Fruit fly (Drosophila melanogaster) whole organism, embryonic: ENCODE measurements around the gene dgt6.

Experiments
- Antp ChIP-seq: fragments of 200-800 bp; sonication (Bioruptor generic); optimal IDR thresholded peaks from 3 replicates; lab custom pipeline; 2016; ENCODE audit warnings: missing biosample characterization, missing genetic modification characterization
- Asciz ChIP-seq: fragments of 200-800 bp; sonication (Bioruptor generic); optimal IDR thresholded peaks from 2 replicates; lab custom pipeline; 2017; ENCODE audit warnings: missing biosample characterization, mild to moderate bottlenecking, missing genetic modification characterization, missing genetic modification reagents
- Atf-2 ChIP-seq: fragments of 200-800 bp; sonication (Bioruptor generic); optimal IDR thresholded peaks from 2 replicates; lab custom pipeline; 2016; ENCODE audit warnings: missing biosample characterization, missing genetic modification characterization
- CG10274 ChIP-seq: fragments of 200-800 bp; sonication (Bioruptor generic); optimal IDR thresholded peaks from 3 replicates; lab custom pipeline; 2017; ENCODE audit warnings: missing biosample characterization, mild to moderate bottlenecking, missing genetic modification characterization
- CG11093 ChIP-seq: fragments of 200-800 bp; sonication (Bioruptor generic); IDR thresholded peaks from 3 replicates; pipeline ENCODE4 v1.3.6; 2022; ENCODE audit warnings: missing biosample characterization, missing genetic modification characterization
- CG11723 ChIP-seq: fragments of 200-800 bp; sonication (Bioruptor generic); optimal IDR thresholded peaks from 2 replicates; lab custom pipeline; 2017; ENCODE audit warnings: missing biosample characterization, mild to moderate bottlenecking, missing genetic modification characterization
- CG1233 ChIP-seq: fragments of 200-800 bp; sonication (Bioruptor generic); optimal IDR thresholded peaks from 4 replicates; lab custom pipeline; 2018; ENCODE audit warnings: missing biosample characterization, mild to moderate bottlenecking, missing genetic modification characterization
- CG13624 ChIP-seq: fragments of 200-800 bp; sonication (Bioruptor generic); optimal IDR thresholded peaks from 2 replicates; lab custom pipeline; 2016; ENCODE audit warnings: missing biosample characterization, missing genetic modification characterization
- CG14050 ChIP-seq: fragments of 200-800 bp; sonication (Bioruptor generic); IDR thresholded peaks from 3 replicates; pipeline ENCODE4 v1.3.6; 2022; ENCODE audit warnings: missing biosample characterization, missing genetic modification characterization
- CG14965 ChIP-seq: fragments of 200-800 bp; sonication (Bioruptor generic); optimal IDR thresholded peaks from 2 replicates; lab custom pipeline; 2016; ENCODE audit warnings: missing biosample characterization, missing genetic modification characterization, borderline replicate concordance
- CG17359 ChIP-seq: fragments of 200-800 bp; sonication (Bioruptor generic); optimal IDR thresholded peaks from 3 replicates; lab custom pipeline; 2018; ENCODE audit warnings: missing biosample characterization, mild to moderate bottlenecking, missing genetic modification characterization, moderate library complexity
- CG17829 ChIP-seq: fragments of 200-800 bp; optimal IDR thresholded peaks from 2 replicates; lab custom pipeline; 2019; ENCODE audit warnings: missing biosample characterization, mild to moderate bottlenecking, missing genetic modification characterization, moderate library complexity
- CG18011 ChIP-seq: fragments of 200-800 bp; sonication (Bioruptor generic); optimal IDR thresholded peaks from 2 replicates; lab custom pipeline; 2017; ENCODE audit warnings: missing biosample characterization, missing genetic modification characterization, mild to moderate bottlenecking, moderate library complexity, missing genotype
- CG18476 ChIP-seq: fragments of 200-800 bp; sonication (Bioruptor generic); optimal IDR thresholded peaks from 2 replicates; lab custom pipeline; 2016; ENCODE audit warnings: missing biosample characterization, mild to moderate bottlenecking, missing genetic modification characterization
- CG2116 ChIP-seq: fragments of 200-800 bp; sonication (Bioruptor generic); optimal IDR thresholded peaks from 3 replicates; lab custom pipeline; 2018; ENCODE audit warnings: missing biosample characterization, mild to moderate bottlenecking, missing genetic modification characterization
- CG3407 ChIP-seq: fragments of 200-800 bp; sonication (Bioruptor generic); optimal IDR thresholded peaks from 2 replicates; lab custom pipeline; 2018; ENCODE audit warnings: missing biosample characterization, mild to moderate bottlenecking, missing genetic modification characterization
- CG4282 ChIP-seq: fragments of 200-800 bp; sonication (Bioruptor generic); optimal IDR thresholded peaks from 2 replicates; lab custom pipeline; 2016; ENCODE audit warnings: missing biosample characterization, missing genetic modification characterization
- CG4707 ChIP-seq: fragments of 200-800 bp; sonication (Bioruptor generic); optimal IDR thresholded peaks from 2 replicates; lab custom pipeline; 2018; ENCODE audit warnings: missing biosample characterization, mild to moderate bottlenecking, missing genetic modification characterization, moderate library complexity
- CG4854 ChIP-seq: fragments of 200-800 bp; sonication (Bioruptor generic); optimal IDR thresholded peaks from 2 replicates; lab custom pipeline; 2016; ENCODE audit warnings: missing biosample characterization, missing genetic modification characterization, inconsistent platforms
- CG5180 ChIP-seq: fragments of 200-800 bp; sonication (Bioruptor generic); optimal IDR thresholded peaks from 3 replicates; lab custom pipeline; 2017; ENCODE audit warnings: missing biosample characterization, missing genetic modification characterization, mild to moderate bottlenecking, moderate library complexity, missing genetic modification reagents
- CG6654 ChIP-seq: fragments of 200-800 bp; sonication (Bioruptor generic); optimal IDR thresholded peaks from 2 replicates; lab custom pipeline; 2017; ENCODE audit warnings: missing biosample characterization, mild to moderate bottlenecking, missing genetic modification characterization
- CG6683 ChIP-seq: fragments of 200-800 bp; sonication (Bioruptor generic); optimal IDR thresholded peaks from 2 replicates; lab custom pipeline; 2017; ENCODE audit warnings: missing biosample characterization, mild to moderate bottlenecking, missing genetic modification characterization, missing genetic modification reagents
- CG6791 ChIP-seq: fragments of 200-800 bp; sonication (Bioruptor generic); IDR thresholded peaks from 3 replicates; pipeline ENCODE4 v1.3.6; 2022; ENCODE audit warnings: missing biosample characterization, missing genetic modification characterization; ENCODE audit not compliant: partially characterized antibody
- CG8290 ChIP-seq, 3 experiments: fragments of 200-800 bp; sonication (Bioruptor generic); optimal IDR thresholded peaks; 2 replicates each; lab custom pipeline; 2016 to 2019; ENCODE audit warnings: missing biosample characterization in 3 of 3, missing genetic modification characterization in 3 of 3, mild to moderate bottlenecking in 2 of 3, moderate library complexity in 1 of 3
- CG8765 ChIP-seq: fragments of 200-800 bp; sonication (Bioruptor generic); IDR thresholded peaks from 2 replicates; pipeline ENCODE4 v1.3.6; 2022; ENCODE audit warnings: missing biosample characterization, missing genetic modification characterization
- CG9609 ChIP-seq: fragments of 200-800 bp; sonication (Bioruptor generic); optimal IDR thresholded peaks from 3 replicates; lab custom pipeline; 2016; ENCODE audit warnings: missing biosample characterization, missing genetic modification characterization
- CHES-1-like ChIP-seq: fragments of 200-800 bp; sonication (Bioruptor generic); optimal IDR thresholded peaks from 2 replicates; lab custom pipeline; 2016; ENCODE audit warnings: missing biosample characterization, missing genetic modification characterization
- Camta ChIP-seq: fragments of 200-800 bp; sonication (Bioruptor generic); optimal IDR thresholded peaks from 2 replicates; lab custom pipeline; 2016; ENCODE audit warnings: missing biosample characterization, missing genetic modification characterization
- Deaf1 ChIP-seq: fragments of 200-800 bp; optimal IDR thresholded peaks from 3 replicates; lab custom pipeline; 2019; ENCODE audit warnings: missing biosample characterization, mild to moderate bottlenecking, missing genetic modification characterization, moderate library complexity
- ERR ChIP-seq: fragments of 200-800 bp; sonication (Bioruptor generic); optimal IDR thresholded peaks from 2 replicates; lab custom pipeline; 2016; ENCODE audit warnings: missing biosample characterization, missing genetic modification characterization
- GATAe ChIP-seq: fragments of 200-800 bp; sonication (Bioruptor generic); conservative IDR thresholded peaks from 2 replicates; pipeline ENCODE4 v1.3.6; 2022; ENCODE audit warnings: missing biosample characterization, missing genetic modification characterization
- Hr51 ChIP-seq, 2 experiments: fragments of 200-800 bp; sonication (Bioruptor generic); optimal IDR thresholded peaks; 2 replicates in 1 of 2; 3 replicates in 1 of 2; lab custom pipeline; 2016 to 2018; ENCODE audit warnings: missing biosample characterization in 2 of 2, missing genetic modification characterization in 2 of 2, mild to moderate bottlenecking in 1 of 2, moderate library complexity in 1 of 2
- MTF-1 ChIP-seq: fragments of 200-800 bp; sonication (Bioruptor generic); optimal IDR thresholded peaks from 2 replicates; lab custom pipeline; 2018; ENCODE audit warnings: missing biosample characterization, mild to moderate bottlenecking, missing genetic modification characterization, borderline replicate concordance
- Neu2 ChIP-seq: fragments of 200-800 bp; sonication (Bioruptor generic); optimal IDR thresholded peaks from 3 replicates; lab custom pipeline; 2016; ENCODE audit warnings: missing biosample characterization, missing genetic modification characterization, borderline replicate concordance
- Ssrp ChIP-seq: fragments of 200-800 bp; sonication (Bioruptor generic); optimal IDR thresholded peaks from 2 replicates; lab custom pipeline; 2018; ENCODE audit warnings: missing biosample characterization, mild to moderate bottlenecking, missing genetic modification characterization, moderate library complexity
- TFAM ChIP-seq: fragments of 200-800 bp; sonication (Bioruptor generic); optimal IDR thresholded peaks from 2 replicates; lab custom pipeline; 2017; ENCODE audit warnings: missing biosample characterization, missing genetic modification characterization, inconsistent platforms
- Tbp ChIP-seq: fragments of >200 bp; optimal IDR thresholded peaks from 2 replicates; lab custom pipeline; 2018; ENCODE audit warnings: missing biosample characterization, missing genetic modification characterization
- ato ChIP-seq: fragments of 200-800 bp; sonication (Bioruptor generic); IDR thresholded peaks from 2 replicates; pipeline ENCODE4 v1.3.6; 2022; ENCODE audit warnings: missing biosample characterization, missing genetic modification characterization; ENCODE audit not compliant: partially characterized antibody
- cg ChIP-seq: fragments of 200-800 bp; sonication (Bioruptor generic); optimal IDR thresholded peaks from 3 replicates; lab custom pipeline; 2019; ENCODE audit warnings: missing biosample characterization, mild to moderate bottlenecking, missing genetic modification characterization, moderate library complexity
- crol ChIP-seq: fragments of 200-800 bp; sonication (Bioruptor generic); IDR thresholded peaks from 2 replicates; pipeline ENCODE4 v1.3.6; 2022; ENCODE audit warnings: missing biosample characterization, missing genetic modification characterization
- dimm ChIP-seq: fragments of 200-800 bp; sonication (Bioruptor generic); IDR thresholded peaks from 2 replicates; pipeline ENCODE4 v1.3.6; 2022; ENCODE audit warnings: missing biosample characterization, missing genetic modification characterization
- ind ChIP-seq: fragments of 200-800 bp; sonication (Bioruptor generic); optimal IDR thresholded peaks from 3 replicates; lab custom pipeline; 2016; ENCODE audit warnings: missing biosample characterization, missing genetic modification characterization
- inv ChIP-seq: fragments of 200-800 bp; sonication (Bioruptor generic); IDR thresholded peaks from 2 replicates; pipeline ENCODE4 v1.3.6; 2022; ENCODE audit warnings: missing biosample characterization, missing genetic modification characterization; ENCODE audit not compliant: partially characterized antibody
- kay ChIP-seq: fragments of 200-800 bp; sonication (Bioruptor generic); optimal IDR thresholded peaks from 2 replicates; lab custom pipeline; 2016; ENCODE audit warnings: missing biosample characterization, missing genetic modification characterization
- mirr ChIP-seq: fragments of 200-800 bp; sonication (Bioruptor generic); optimal IDR thresholded peaks from 3 replicates; lab custom pipeline; 2018; ENCODE audit warnings: missing biosample characterization, mild to moderate bottlenecking, missing genetic modification characterization
- pum ChIP-seq: fragments of 200-800 bp; sonication (Bioruptor generic); optimal IDR thresholded peaks from 2 replicates; lab custom pipeline; 2016; ENCODE audit warnings: missing biosample characterization, missing genetic modification characterization
- wdn ChIP-seq: fragments of 200-800 bp; sonication (Bioruptor generic); IDR thresholded peaks from 2 replicates; pipeline ENCODE4 v1.3.6; 2022; ENCODE audit warnings: missing biosample characterization, missing genetic modification characterization
- zfh2 ChIP-seq: fragments of 200-800 bp; sonication (Bioruptor generic); optimal IDR thresholded peaks from 2 replicates; lab custom pipeline; 2016; ENCODE audit warnings: missing biosample characterization, missing genetic modification characterization

The dgt6 gene

DNA sequence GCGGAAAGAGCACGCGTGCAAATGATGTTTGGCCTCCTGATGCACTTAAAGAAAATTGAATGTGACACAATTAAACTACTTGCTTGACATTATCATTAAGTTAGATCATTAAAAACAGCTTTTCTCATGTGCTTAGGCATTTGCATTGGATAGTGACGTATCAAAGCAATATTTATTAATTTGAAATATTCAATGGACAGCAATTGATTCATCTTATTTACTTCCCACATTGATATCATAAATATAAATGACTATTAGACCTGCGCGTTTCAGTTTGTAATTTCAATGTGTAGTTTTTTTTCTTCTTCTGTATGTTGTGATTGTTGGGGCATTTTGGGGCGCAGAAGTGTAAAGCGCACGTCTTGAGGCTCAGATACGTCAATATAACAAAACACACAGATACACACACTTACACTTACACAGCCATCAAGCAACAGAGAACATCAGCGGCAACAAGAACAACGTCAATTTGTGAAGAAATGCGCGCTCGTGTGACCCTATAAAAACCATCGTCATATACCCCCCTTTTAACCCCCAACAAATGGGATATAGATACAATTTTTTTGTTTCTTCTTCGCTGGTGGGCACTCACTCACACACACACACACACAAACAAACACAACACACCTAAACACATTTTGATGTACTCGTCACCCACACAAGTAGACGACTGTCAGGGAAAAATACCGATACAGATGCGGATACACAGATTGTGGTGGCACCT is 41.7 kb downstream of the dgt6 start (continued):
- peak; percentile 47 for TF ChIP-seq Camta (GFP tag; lab: Kevin White, UChicago)
- TF ChIP-seq Asciz (GFP tag; lab: Kevin White, UChicago): peak; percentile 79
- TF ChIP-seq CG14050 (GFP tag; lab: Robert Waterston, UW): 0 out of 3 replicates have a peak, but pooled peaks have one; percentile 15
- TF ChIP-seq CG6654 (GFP tag; lab: Kevin White, UChicago): peak; percentile 49
- TF ChIP-seq CG9609 (GFP tag; lab: Kevin White, UChicago): no peak
- no peak for TF ChIP-seq kay
- TF ChIP-seq CG2116 (GFP tag; lab: Kevin White, UChicago): no peak
- TF ChIP-seq CG10274 (GFP tag; lab: Kevin White, UChicago): peak; percentile 33
- TF ChIP-seq CG4282 (GFP tag; lab: Kevin White, UChicago): no peak
- TF ChIP-seq Tbp (GFP tag; lab: Kevin White, UChicago): no peak
- TF ChIP-seq pum (GFP tag; lab: Kevin White, UChicago): peak; percentile 35
- peak; percentile 31 for TF ChIP-seq CG13624 (GFP tag; lab: Kevin White, UChicago)
- TF ChIP-seq CHES-1-like (GFP tag; lab: Kevin White, UChicago): peak; percentile 39
- peak; percentile 5 for TF ChIP-seq MTF-1 (GFP tag; lab: Kevin White, UChicago)
- no peak for TF ChIP-seq ato (GFP tag; lab: Robert Waterston, UW)
- TF ChIP-seq Ssrp (tag; lab: Kevin White, UChicago): peak; percentile 72
- TF ChIP-seq Neu2: no peak
- TF ChIP-seq CG6791 (GFP tag; lab: Robert Waterston, UW): no peak
- TF ChIP-seq crol: peak; percentile 60
- TF ChIP-seq CG18011 (GFP tag; lab: Kevin White, UChicago): peak; percentile 37
- peak; percentile 60 for TF ChIP-seq Atf-2 (GFP tag; lab: Kevin White, UChicago)
- peak; percentile 5 for TF ChIP-seq zfh2 (GFP tag; lab: Kevin White, UChicago)
- TF ChIP-seq inv (GFP tag; lab: Robert Waterston, UW): no peak
- TF ChIP-seq CG8290 (GFP tag; optimal IDR thresholded peaks at IDR 0.05; lab: Kevin White, UChicago): no peak
- peak in 1 of 2 experiments; percentile 33 for TF ChIP-seq CG8290 (tag; optimal IDR thresholded peaks at IDR 0.05; lab: Kevin White, UChicago)
- 0 out of 2 replicates have a peak, but pooled peaks have one; percentile 20 for TF ChIP-seq CG8765
- TF ChIP-seq wdn (GFP tag; lab: Robert Waterston, UW): no peak; the same call in 1 of the 2 replicates
- TF ChIP-seq GATAe (GFP tag; lab: Robert Waterston, UW): no peak
- peak; percentile 56 for TF ChIP-seq CG11723 (GFP tag; lab: Kevin White, UChicago)
- peak; percentile 45 for TF ChIP-seq CG6683 (GFP tag; lab: Kevin White, UChicago)
- TF ChIP-seq CG17829 (tag; lab: Kevin White, UChicago): peak; percentile 72
- TF ChIP-seq ERR (GFP tag; lab: Kevin White, UChicago): no peak
- peak; percentile 38 for TF ChIP-seq mirr (GFP tag; lab: Kevin White, UChicago)
- TF ChIP-seq Deaf1: peak; percentile 17
- peak; percentile 73; the same call in 2 of the 3 replicates for TF ChIP-seq CG11093 (GFP tag; lab: Robert Waterston, UW)
- peak; percentile 37 for TF ChIP-seq CG4707 (GFP tag; lab: Kevin White, UChicago)
- peak; percentile 70 for TF ChIP-seq ind
- peak; percentile 50 for TF ChIP-seq CG3407 (GFP tag; lab: Kevin White, UChicago)
- TF ChIP-seq CG5180: peak; percentile 53
- peak; percentile 57 for TF ChIP-seq CG1233 (GFP tag; lab: Kevin White, UChicago)
- no peak for TF ChIP-seq dimm
- peak; percentile 62 for TF ChIP-seq CG18476 (GFP tag; lab: Kevin White, UChicago)
- TF ChIP-seq CG14965: no peak
- TF ChIP-seq Antp (GFP tag; lab: Kevin White, UChicago): peak; percentile 40
- no peak for TF ChIP-seq TFAM (GFP tag; lab: Kevin White, UChicago)
- peak; percentile 74 for TF ChIP-seq CG17359 (tag; lab: Kevin White, UChicago)
- TF ChIP-seq cg (GFP tag; lab: Kevin White, UChicago): peak; percentile 93
- TF ChIP-seq Hr51 (GFP tag; optimal IDR thresholded peaks at IDR 0.05; lab: Kevin White, UChicago): peak in 1 of 2 experiments; percentile 84
- peak; percentile 25 for TF ChIP-seq CG4854 (GFP tag; lab: Kevin White, UChicago)
